Worm (Caenorhabditis elegans) whole organism, L2 larva: Measurements from ENCODE around the gene ZC449.5.

ENCODE experiments used
- C34F6.9 ChIP-seq: fragments of 150-350 bp; optimal IDR thresholded peaks from 2 replicates; lab custom pipeline; 2014; ENCODE audit warnings: missing biosample characterization, missing genetic modification characterization
- F13H6.1 ChIP-seq: sonication (generic microtip); optimal IDR thresholded peaks from 2 replicates; lab custom pipeline; 2016; ENCODE audit warnings: missing genetic modification characterization, missing compliant biosample characterization
- R02D3.7 ChIP-seq: fragments of 150-350 bp; optimal IDR thresholded peaks from 2 replicates; lab custom pipeline; 2014; ENCODE audit warnings: missing biosample characterization, missing genetic modification characterization
- Y55F3AM.14 ChIP-seq: fragments of 200-800 bp; sonication (Bioruptor generic); optimal IDR thresholded peaks from 2 replicates; lab custom pipeline; 2018; ENCODE audit warnings: mild to moderate bottlenecking, missing genetic modification characterization, missing compliant biosample characterization
- ZK546.5 ChIP-seq: sonication (generic microtip); optimal IDR thresholded peaks from 2 replicates; lab custom pipeline; 2017; ENCODE audit warnings: missing biosample characterization, missing genetic modification characterization
- alr-1 ChIP-seq: fragments of 150-350 bp; optimal IDR thresholded peaks from 2 replicates; lab custom pipeline; 2014; ENCODE audit warnings: missing biosample characterization, missing genetic modification characterization
- aly-2 ChIP-seq: fragments of 150-350 bp; optimal IDR thresholded peaks from 2 replicates; lab custom pipeline; 2014; ENCODE audit warnings: missing biosample characterization, missing genetic modification characterization
- ama-1 ChIP-seq: fragments of 150-350 bp; optimal IDR thresholded peaks from 2 replicates; lab custom pipeline; 2018; ENCODE audit warnings: inconsistent platforms
- blmp-1 ChIP-seq: sonication (generic microtip); optimal IDR thresholded peaks from 2 replicates; lab custom pipeline; 2017; ENCODE audit warnings: missing genetic modification characterization, mild to moderate bottlenecking, missing compliant biosample characterization, antibody characterized with exemption, moderate library complexity; ENCODE audit not compliant: insufficient read depth
- ceh-16 ChIP-seq: fragments of 150-350 bp; optimal IDR thresholded peaks from 2 replicates; lab custom pipeline; 2014; ENCODE audit warnings: missing biosample characterization, missing genetic modification characterization
- ceh-82 ChIP-seq: fragments of 150-350 bp; optimal IDR thresholded peaks from 2 replicates; lab custom pipeline; 2014; ENCODE audit warnings: missing biosample characterization, missing genetic modification characterization
- crh-2 ChIP-seq: sonication (generic microtip); optimal IDR thresholded peaks from 2 replicates; lab custom pipeline; 2017; ENCODE audit warnings: missing biosample characterization, missing genetic modification characterization
- dmd-4 ChIP-seq: sonication (generic microtip); optimal IDR thresholded peaks from 2 replicates; lab custom pipeline; 2017; ENCODE audit warnings: missing biosample characterization, missing genetic modification characterization
- egl-27 ChIP-seq: sonication (generic microtip); optimal IDR thresholded peaks from 3 replicates; lab custom pipeline; 2017; ENCODE audit warnings: missing biosample characterization, missing genetic modification reagents, missing genetic modification characterization
- elt-1 ChIP-seq: fragments of 150-350 bp; optimal IDR thresholded peaks from 2 replicates; lab custom pipeline; 2014; ENCODE audit warnings: missing biosample characterization, missing genetic modification characterization
- elt-3 ChIP-seq: sonication (generic microtip); optimal IDR thresholded peaks from 2 replicates; lab custom pipeline; 2017; ENCODE audit warnings: missing biosample characterization, missing genetic modification characterization
- fos-1 ChIP-seq: fragments of 150-350 bp; optimal IDR thresholded peaks from 2 replicates; lab custom pipeline; 2014; ENCODE audit warnings: missing biosample characterization, missing genetic modification characterization
- gmeb-1 ChIP-seq: fragments of 150-350 bp; optimal IDR thresholded peaks from 2 replicates; lab custom pipeline; 2014; ENCODE audit warnings: missing biosample characterization, missing genetic modification characterization
- lin-11 ChIP-seq: fragments of 150-350 bp; sonication (generic microtip); optimal IDR thresholded peaks from 2 replicates; lab custom pipeline; 2014; ENCODE audit warnings: missing biosample characterization, missing genetic modification characterization, inconsistent platforms, mixed read lengths
- lin-13 ChIP-seq: fragments of 150-350 bp; optimal IDR thresholded peaks from 2 replicates; lab custom pipeline; 2014; ENCODE audit warnings: missing biosample characterization, missing genetic modification reagents, missing genetic modification characterization
- lin-39 ChIP-seq: fragments of 150-350 bp; optimal IDR thresholded peaks from 2 replicates; lab custom pipeline; 2014; ENCODE audit warnings: missing biosample characterization, missing genetic modification reagents, missing genetic modification characterization
- lsy-2 ChIP-seq, 2 experiments: fragments of 150-350 bp in 1 of 2; sonication (generic microtip) in 1 of 2; optimal IDR thresholded peaks; 2 replicates each; lab custom pipeline; 2014 to 2017; ENCODE audit warnings: missing biosample characterization in 2 of 2, missing genetic modification characterization in 2 of 2
- mab-5 ChIP-seq: fragments of 150-350 bp; optimal IDR thresholded peaks from 2 replicates; lab custom pipeline; 2014; ENCODE audit warnings: missing biosample characterization, missing genetic modification characterization
- mbf-1 ChIP-seq: sonication (generic microtip); optimal IDR thresholded peaks from 2 replicates; lab custom pipeline; 2017; ENCODE audit warnings: missing biosample characterization, missing genetic modification characterization
- mdl-1 ChIP-seq, 2 experiments: fragments of 150-350 bp in 1 of 2; sonication (generic microtip) in 1 of 2; optimal IDR thresholded peaks; 2 replicates each; lab custom pipeline; 2017; ENCODE audit warnings: missing biosample characterization in 2 of 2, missing genetic modification characterization in 2 of 2
- nhr-10 ChIP-seq: sonication (generic microtip); optimal IDR thresholded peaks from 2 replicates; lab custom pipeline; 2017; ENCODE audit warnings: missing biosample characterization, missing genetic modification characterization
- nhr-11 ChIP-seq: fragments of 150-350 bp; optimal IDR thresholded peaks from 2 replicates; lab custom pipeline; 2014; ENCODE audit warnings: missing biosample characterization, missing genetic modification characterization
- nhr-12 ChIP-seq: fragments of 150-350 bp; optimal IDR thresholded peaks from 2 replicates; lab custom pipeline; 2014; ENCODE audit warnings: missing biosample characterization, missing genetic modification characterization
- nhr-129 ChIP-seq: fragments of 150-350 bp; optimal IDR thresholded peaks from 2 replicates; lab custom pipeline; 2014; ENCODE audit warnings: missing biosample characterization, missing genetic modification characterization
- nhr-21 ChIP-seq: fragments of 150-350 bp; optimal IDR thresholded peaks from 2 replicates; lab custom pipeline; 2014; ENCODE audit warnings: missing biosample characterization, missing genetic modification characterization
- nhr-23 ChIP-seq: fragments of 150-350 bp; optimal IDR thresholded peaks from 2 replicates; lab custom pipeline; 2014; ENCODE audit warnings: missing biosample characterization, missing genetic modification reagents, missing genetic modification characterization
- nhr-237 ChIP-seq: fragments of 150-350 bp; optimal IDR thresholded peaks from 2 replicates; lab custom pipeline; 2014; ENCODE audit warnings: missing biosample characterization, missing genetic modification characterization
- nhr-25 ChIP-seq: fragments of 150-350 bp; sonication (generic microtip); optimal IDR thresholded peaks from 3 replicates; lab custom pipeline; 2014; ENCODE audit warnings: missing biosample characterization, missing genetic modification characterization
- nhr-6 ChIP-seq: fragments of 150-350 bp; optimal IDR thresholded peaks from 2 replicates; lab custom pipeline; 2014; ENCODE audit warnings: missing biosample characterization, missing genetic modification characterization
- nhr-77 ChIP-seq: fragments of 150-350 bp; optimal IDR thresholded peaks from 2 replicates; lab custom pipeline; 2014; ENCODE audit warnings: missing biosample characterization, missing genetic modification characterization
- peb-1 ChIP-seq: fragments of 150-350 bp; optimal IDR thresholded peaks from 2 replicates; lab custom pipeline; 2014; ENCODE audit warnings: missing biosample characterization, missing genetic modification characterization
- sem-4 ChIP-seq: fragments of 150-350 bp; optimal IDR thresholded peaks from 2 replicates; lab custom pipeline; 2014; ENCODE audit warnings: missing biosample characterization, missing genetic modification reagents, missing genetic modification characterization
- skn-1 ChIP-seq: sonication (generic microtip); optimal IDR thresholded peaks from 2 replicates; lab custom pipeline; 2017; ENCODE audit warnings: missing biosample characterization, missing genetic modification characterization
- sma-3 ChIP-seq: sonication (generic microtip); optimal IDR thresholded peaks from 2 replicates; lab custom pipeline; 2016; ENCODE audit warnings: missing genetic modification reagents, missing genetic modification characterization, missing compliant biosample characterization
- sma-9 ChIP-seq, 2 experiments: fragments of 150-350 bp in 1 of 2; sonication (generic microtip) in 1 of 2; optimal IDR thresholded peaks; 2 replicates each; lab custom pipeline; 2014 to 2016; ENCODE audit warnings: missing genetic modification characterization in 2 of 2, mild to moderate bottlenecking in 1 of 2, missing biosample characterization in 1 of 2, missing compliant biosample characterization in 1 of 2, missing genetic modification reagents in 1 of 2, moderate library complexity in 1 of 2
- snpc-4 ChIP-seq: fragments of 150-350 bp; optimal IDR thresholded peaks from 2 replicates; lab custom pipeline; 2014; ENCODE audit warnings: missing biosample characterization, missing genetic modification characterization
- unc-39 ChIP-seq: fragments of 150-350 bp; optimal IDR thresholded peaks from 2 replicates; lab custom pipeline; 2014; ENCODE audit warnings: missing biosample characterization, missing genetic modification characterization
- unc-55 ChIP-seq: fragments of 150-350 bp; sonication (generic microtip); optimal IDR thresholded peaks from 3 replicates; lab custom pipeline; 2014; ENCODE audit warnings: missing biosample characterization, missing genetic modification reagents, missing genetic modification characterization
- unc-62 ChIP-seq: fragments of 150-350 bp; optimal IDR thresholded peaks from 2 replicates; lab custom pipeline; 2014; ENCODE audit warnings: missing biosample characterization, missing genetic modification reagents, missing genetic modification characterization
- zag-1 ChIP-seq: fragments of 150-350 bp; optimal IDR thresholded peaks from 2 replicates; lab custom pipeline; 2014; ENCODE audit warnings: missing biosample characterization, missing genetic modification characterization
- ztf-1 ChIP-seq: fragments of 200-800 bp; sonication (Bioruptor generic); conservative IDR thresholded peaks from 2 replicates; pipeline ENCODE4 v1.3.6; 2022; ENCODE audit warnings: missing genetic modification characterization, missing compliant biosample characterization
- ztf-11 ChIP-seq: sonication (generic microtip); optimal IDR thresholded peaks from 2 replicates; lab custom pipeline; 2017; ENCODE audit warnings: missing biosample characterization, missing genetic modification characterization
- ztf-4 ChIP-seq: fragments of 150-350 bp; optimal IDR thresholded peaks from 2 replicates; lab custom pipeline; 2014; ENCODE audit warnings: missing biosample characterization, missing genetic modification characterization

Gene ZC449.5

ce11 chrX:5026461-5026860, 11.1 kb downstream of the ZC449.5 start:
- TF ChIP-seq ceh-16: no peak
- peak; percentile 38 for TF ChIP-seq unc-55 (GFP tag; lab: Kevin White, UChicago)

ce11 chrX:5024300-5024699, 13.3 kb downstream of the ZC449.5 start, which contains the start of gene ZC449.1:
Gene ZC449.1 (plus strand): TSS chrX:5024420.
- TF ChIP-seq gmeb-1 (tag; lab: Kevin White, UChicago) (no peak), sma-9 (GFP tag; optimal IDR thresholded peaks at IDR 0.05; lab: Kevin White, UChicago) (no peak), sma-9 (tag; optimal IDR thresholded peaks at IDR 0.05; lab: Kevin White, UChicago) (no peak), dmd-4 (no peak), nhr-10 (no peak), sem-4 (tag; lab: Kevin White, UChicago) (no peak), nhr-21 (tag; lab: Kevin White, UChicago) (peak; percentile 32), unc-39 (no peak), ceh-82 (tag; lab: Kevin White, UChicago) (no peak)
- TF ChIP-seq, all 48 proteins: peak for 1

ce11 chrX:5022682-5023081, 14.9 kb downstream of the ZC449.5 start:
- TF ChIP-seq unc-55 (GFP tag; lab: Kevin White, UChicago): peak; percentile 22
- TF ChIP-seq ama-1 (lab: Kevin White, UChicago): no peak
- no peak for TF ChIP-seq peb-1 (tag; lab: Kevin White, UChicago)
- TF ChIP-seq sem-4 (tag; lab: Kevin White, UChicago): no peak
- TF ChIP-seq fos-1 (tag; lab: Kevin White, UChicago): peak; percentile 54
- no peak for TF ChIP-seq elt-1
- TF ChIP-seq nhr-6 (tag; lab: Kevin White, UChicago): no peak
- TF ChIP-seq lin-13: peak; percentile 37
- no peak for TF ChIP-seq blmp-1 (tag; lab: Kevin White, UChicago)
- no peak for TF ChIP-seq mab-5 (tag; lab: Kevin White, UChicago)
- TF ChIP-seq mdl-1 (tag; optimal IDR thresholded peaks at IDR 0.05; lab: Kevin White, UChicago): peak in 1 of 2 experiments; percentile 19
- TF ChIP-seq lin-39 (tag; lab: Kevin White, UChicago): no peak
- no peak for TF ChIP-seq ztf-4 (tag; lab: Kevin White, UChicago)
- TF ChIP-seq R02D3.7: no peak
- no peak for TF ChIP-seq gmeb-1 (tag; lab: Kevin White, UChicago)
- TF ChIP-seq ztf-1 (GFP tag; lab: Robert Waterston, UW): no peak
- no peak for TF ChIP-seq Y55F3AM.14 (GFP tag; lab: Kevin White, UChicago)
- no peak for TF ChIP-seq aly-2
- TF ChIP-seq lin-11 (tag; lab: Kevin White, UChicago): peak; percentile 43
- TF ChIP-seq crh-2 (tag; lab: Kevin White, UChicago): peak; percentile 74
- peak; percentile 23 for TF ChIP-seq ceh-16
- TF ChIP-seq ztf-11 (tag; lab: Kevin White, UChicago): no peak
- TF ChIP-seq sma-3 (GFP tag; lab: Kevin White, UChicago): peak; percentile 31
- TF ChIP-seq ceh-82 (tag; lab: Kevin White, UChicago): no peak
- peak; percentile 43 for TF ChIP-seq F13H6.1
- TF ChIP-seq unc-39: no peak
- no peak for TF ChIP-seq snpc-4 (tag; lab: Kevin White, UChicago)
- no peak for TF ChIP-seq nhr-77 (tag; lab: Kevin White, UChicago)
- TF ChIP-seq skn-1: no peak
- TF ChIP-seq egl-27 (tag; lab: Kevin White, UChicago): no peak
- no peak for TF ChIP-seq dmd-4
- TF ChIP-seq lsy-2 (tag; optimal IDR thresholded peaks at IDR 0.05; lab: Kevin White, UChicago): peak in 1 of 2 experiments; percentile 47
- TF ChIP-seq mbf-1 (tag; lab: Kevin White, UChicago): no peak
- TF ChIP-seq unc-62 (GFP tag; lab: Kevin White, UChicago): no peak
- no peak for TF ChIP-seq ZK546.5 (tag; lab: Kevin White, UChicago)
- TF ChIP-seq nhr-25 (tag; lab: Kevin White, UChicago): no peak
- no peak for TF ChIP-seq nhr-11 (tag; lab: Kevin White, UChicago)
- TF ChIP-seq C34F6.9 (tag; lab: Kevin White, UChicago): peak; percentile 14
- TF ChIP-seq elt-3: no peak
- no peak for TF ChIP-seq alr-1
- peak; percentile 51 for TF ChIP-seq nhr-21 (tag; lab: Kevin White, UChicago)
- TF ChIP-seq nhr-10: no peak
- TF ChIP-seq nhr-23 (tag; lab: Kevin White, UChicago): no peak
- TF ChIP-seq nhr-12 (tag; lab: Kevin White, UChicago): no peak
- TF ChIP-seq sma-9 (GFP tag; optimal IDR thresholded peaks at IDR 0.05; lab: Kevin White, UChicago): peak; percentile 73
- no peak for TF ChIP-seq sma-9 (tag; optimal IDR thresholded peaks at IDR 0.05; lab: Kevin White, UChicago)
- TF ChIP-seq nhr-237: no peak
- peak; percentile 83 for TF ChIP-seq nhr-129 (tag; lab: Kevin White, UChicago)
- peak; percentile 8 for TF ChIP-seq zag-1 (tag; lab: Kevin White, UChicago)
